Worm (Caenorhabditis elegans) whole organism, young adult: ENCODE results near the gene mnat-1.

Source experiments
- F10E7.11 ChIP-seq: sonication (generic microtip); optimal IDR thresholded peaks from 2 replicates; lab custom pipeline; 2017; ENCODE audit warnings: mild to moderate bottlenecking, missing genetic modification characterization, moderate library complexity, missing compliant biosample characterization
- T26A5.8 ChIP-seq: sonication (generic microtip); optimal IDR thresholded peaks from 2 replicates; lab custom pipeline; 2016; ENCODE audit warnings: missing genetic modification characterization, missing compliant biosample characterization
- ama-1 ChIP-seq, 3 experiments: fragments of 150-350 bp in 1 of 3; sonication (generic microtip) in 2 of 3; optimal IDR thresholded peaks; 2 replicates each; lab custom pipeline; 2014 to 2018; ENCODE audit warnings: missing biosample characterization in 2 of 3, missing genetic modification characterization in 2 of 3, missing genetic modification reagents in 2 of 3
- atf-7 ChIP-seq: sonication (generic microtip); optimal IDR thresholded peaks from 2 replicates; lab custom pipeline; 2017; ENCODE audit warnings: mild to moderate bottlenecking, missing genetic modification characterization, missing compliant biosample characterization
- attf-3 ChIP-seq: fragments of 200-800 bp; sonication (Bioruptor generic); conservative IDR thresholded peaks from 2 replicates; pipeline ENCODE4 v1.3.6; 2022; ENCODE audit warnings: missing genetic modification reagents, missing genetic modification characterization, missing compliant biosample characterization
- efl-1 ChIP-seq: fragments of 150-350 bp; optimal IDR thresholded peaks from 2 replicates; lab custom pipeline; 2014; ENCODE audit warnings: missing biosample characterization, missing genetic modification reagents, missing genetic modification characterization
- him-1 ChIP-seq: sonication (generic microtip); optimal IDR thresholded peaks from 2 replicates; lab custom pipeline; 2016; ENCODE audit warnings: missing genotype, missing genetic modification reagents, missing genetic modification characterization, missing compliant biosample characterization
- hrde-1 ChIP-seq: sonication (generic microtip); optimal IDR thresholded peaks from 2 replicates; lab custom pipeline; 2016; ENCODE audit warnings: missing genetic modification characterization, mild to moderate bottlenecking, missing compliant biosample characterization, moderate library complexity, missing genotype, missing genetic modification reagents, borderline replicate concordance
- madf-10 ChIP-seq: sonication (generic microtip); optimal IDR thresholded peaks from 2 replicates; lab custom pipeline; 2016; ENCODE audit warnings: mild to moderate bottlenecking, missing genetic modification characterization, missing compliant biosample characterization
- mel-28 ChIP-seq: sonication (generic microtip); optimal IDR thresholded peaks from 2 replicates; lab custom pipeline; 2016; ENCODE audit warnings: borderline replicate concordance, mild to moderate bottlenecking, missing genetic modification characterization, missing compliant biosample characterization
- nfya-1 ChIP-seq: sonication (generic microtip); optimal IDR thresholded peaks from 2 replicates; lab custom pipeline; 2017; ENCODE audit warnings: antibody characterized with exemption, missing compliant biosample characterization, missing genetic modification characterization, borderline replicate concordance; ENCODE audit not compliant: insufficient read depth
- nhr-120 ChIP-seq: fragments of 200-800 bp; sonication (Bioruptor generic); IDR thresholded peaks from 2 replicates; pipeline ENCODE4 v1.3.6; 2022; ENCODE audit warnings: missing genetic modification characterization, missing compliant biosample characterization
- pbrm-1 ChIP-seq: fragments of 200-800 bp; sonication (Bioruptor generic); IDR thresholded peaks from 2 replicates; pipeline ENCODE4 v1.3.6; 2022; ENCODE audit warnings: missing genetic modification reagents, missing genetic modification characterization, missing compliant biosample characterization
- rpc-1 ChIP-seq, 2 experiments: fragments of 150-350 bp in 1 of 2; sonication (generic microtip) in 1 of 2; optimal IDR thresholded peaks; 2 replicates each; lab custom pipeline; 2014 to 2018; ENCODE audit warnings: missing biosample characterization in 1 of 2, missing genetic modification characterization in 1 of 2, missing genetic modification reagents in 1 of 2, missing genotype in 1 of 2

DNA sequence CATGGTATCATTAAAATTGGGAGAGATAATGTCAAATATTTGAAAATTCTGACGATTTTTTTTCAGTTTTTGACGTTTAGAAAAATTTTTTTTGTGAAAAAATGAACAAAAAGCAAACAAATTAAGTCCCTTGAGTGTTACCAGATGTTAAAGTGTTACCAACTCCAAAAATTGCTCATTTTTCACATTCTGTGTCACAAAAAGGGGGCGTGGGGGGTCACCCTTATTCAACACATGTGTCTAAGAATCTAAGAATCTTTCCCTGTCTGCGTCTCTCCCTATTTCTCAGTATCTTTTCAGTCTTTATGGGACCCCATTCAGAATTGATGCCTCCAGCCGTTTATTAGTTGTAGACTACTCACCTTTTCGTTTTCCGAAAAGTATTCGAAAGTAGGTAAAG lies 39.5 kb downstream of the mnat-1 start:
- no peak for TF ChIP-seq mel-28 (tag; lab: Kevin White, UChicago)
- TF ChIP-seq nfya-1, result no peak
- TF ChIP-seq nhr-120, result no peak
- no peak for TF ChIP-seq pbrm-1 (GFP tag; lab: Robert Waterston, UW)
- no peak for TF ChIP-seq him-1 (tag; lab: Kevin White, UChicago)
- no peak for TF ChIP-seq hrde-1 (tag; lab: Kevin White, UChicago)
- no peak for TF ChIP-seq ama-1 (optimal IDR thresholded peaks at IDR 0.05; lab: Kevin White, UChicago)
- TF ChIP-seq ama-1 (GFP tag; optimal IDR thresholded peaks at IDR 0.05; lab: Kevin White, UChicago), result no peak
- TF ChIP-seq F10E7.11 (tag; lab: Kevin White, UChicago), result no peak
- no peak for TF ChIP-seq efl-1 (GFP tag; lab: Kevin White, UChicago)
- TF ChIP-seq T26A5.8, result no peak
- no peak for TF ChIP-seq rpc-1 (optimal IDR thresholded peaks at IDR 0.05; lab: Kevin White, UChicago)
- TF ChIP-seq rpc-1 (tag; optimal IDR thresholded peaks at IDR 0.05; lab: Kevin White, UChicago), result no peak
- TF ChIP-seq atf-7 (tag; lab: Kevin White, UChicago), result no peak
- TF ChIP-seq madf-10 (tag; lab: Kevin White, UChicago), result no peak
- TF ChIP-seq attf-3 (GFP tag; lab: Robert Waterston, UW), result no peak
